Fruit fly (Drosophila melanogaster) whole organism: ENCODE data around the gene FipoQ.

Experiments
- CG8478 ChIP-seq: fragments of >200 bp; optimal IDR thresholded peaks from 2 replicates; lab custom pipeline; 2018; ENCODE audit warnings: inconsistent platforms
- EcR ChIP-seq, 2 experiments: fragments of >200 bp; optimal IDR thresholded peaks; 2 replicates each; lab custom pipeline; 2017; ENCODE audit warnings: missing biosample characterization in 2 of 2, missing genetic modification characterization in 2 of 2, missing genetic modification reagents in 2 of 2
- pan ChIP-seq: fragments of >200 bp; optimal IDR thresholded peaks from 2 replicates; lab custom pipeline; 2017
- psq ChIP-seq: fragments of >200 bp; optimal IDR thresholded peaks from 2 replicates; lab custom pipeline; 2017
- usp ChIP-seq: fragments of >200 bp; optimal IDR thresholded peaks from 2 replicates; lab custom pipeline; 2017; ENCODE audit warnings: missing biosample characterization, missing genetic modification characterization, mixed read lengths

DNA sequence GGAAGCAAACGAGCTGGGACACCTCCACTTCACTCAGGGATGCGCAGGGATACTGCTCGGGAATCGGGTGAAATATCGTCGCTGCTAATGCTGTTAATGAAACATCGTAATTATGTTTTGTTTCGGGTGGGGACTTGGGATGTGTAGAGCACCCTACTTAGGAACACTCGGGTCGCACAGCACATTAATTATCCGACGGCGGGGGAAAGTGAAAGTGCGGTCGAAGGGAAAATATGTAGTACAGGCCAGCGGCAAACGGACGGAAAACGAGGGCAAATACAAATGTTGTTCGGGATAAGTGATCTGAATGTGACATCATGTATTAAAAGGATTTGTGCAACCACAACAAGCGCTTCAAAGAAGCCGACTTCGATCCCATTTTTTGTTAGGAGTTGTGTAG is 16.9 kb downstream of the FipoQ start:
- TF ChIP-seq CG8478 (lab: Kevin White, UChicago), result no peak
- TF ChIP-seq pan (lab: Kevin White, UChicago), result no peak
- no peak for TF ChIP-seq psq
- TF ChIP-seq EcR (GFP tag; optimal IDR thresholded peaks at IDR 0.05; lab: Kevin White, UChicago), result no peak
- no peak for TF ChIP-seq usp (GFP tag; lab: Kevin White, UChicago)
